Worm (Caenorhabditis elegans) whole organism, L1 larva: Measurements from ENCODE around the gene mes-6.

Source experiments
- C16A3.4 ChIP-seq: fragments of 150-350 bp; optimal IDR thresholded peaks from 2 replicates; lab custom pipeline; 2014; ENCODE audit warnings: missing biosample characterization, missing genetic modification characterization
- F16B12.6 ChIP-seq: fragments of 150-350 bp; optimal IDR thresholded peaks from 2 replicates; lab custom pipeline; 2014; ENCODE audit warnings: missing biosample characterization, missing genetic modification characterization
- Y116A8C.19 ChIP-seq: sonication (generic microtip); optimal IDR thresholded peaks from 2 replicates; lab custom pipeline; 2016; ENCODE audit warnings: missing compliant biosample characterization, missing genetic modification characterization, borderline replicate concordance
- aha-1 ChIP-seq: fragments of 150-350 bp; optimal IDR thresholded peaks from 2 replicates; lab custom pipeline; 2014; ENCODE audit warnings: missing biosample characterization, missing genetic modification characterization
- aly-2 ChIP-seq: fragments of 150-350 bp; optimal IDR thresholded peaks from 2 replicates; lab custom pipeline; 2014; ENCODE audit warnings: missing biosample characterization, missing genetic modification characterization
- ama-1 ChIP-seq: fragments of 150-350 bp; optimal IDR thresholded peaks from 2 replicates; lab custom pipeline; 2014
- ceh-82 ChIP-seq, 3 experiments: fragments of 150-350 bp in 1 of 3; sonication (generic microtip) in 2 of 3; optimal IDR thresholded peaks; 2 replicates each; lab custom pipeline; 2014 to 2017; ENCODE audit warnings: missing biosample characterization in 3 of 3, missing genetic modification characterization in 3 of 3
- ceh-90 ChIP-seq: sonication (generic microtip); optimal IDR thresholded peaks from 2 replicates; lab custom pipeline; 2016; ENCODE audit warnings: missing genetic modification characterization, missing compliant biosample characterization
- dpl-1 ChIP-seq, 3 experiments: fragments of 150-350 bp in 2 of 3; sonication (generic microtip) in 1 of 3; optimal IDR thresholded peaks; 2 replicates each; lab custom pipeline; 2014 to 2017; ENCODE audit warnings: missing biosample characterization in 3 of 3, missing genetic modification characterization in 3 of 3, missing genetic modification reagents in 3 of 3
- efl-1 ChIP-seq, 4 experiments: fragments of 150-350 bp; optimal IDR thresholded peaks in 3 of 4; peaks in 1 of 4; 1 replicate in 1 of 4; 2 replicates in 3 of 4; lab custom pipeline; 2014; ENCODE audit warnings: missing biosample characterization in 2 of 4, missing genetic modification characterization in 2 of 4, missing genetic modification reagents in 2 of 4
- efl-3 ChIP-seq: fragments of 200-800 bp; sonication (Bioruptor generic); optimal IDR thresholded peaks from 2 replicates; lab custom pipeline; 2018; ENCODE audit warnings: mild to moderate bottlenecking, missing genetic modification characterization, missing compliant biosample characterization
- egl-13 ChIP-seq: sonication (generic microtip); optimal IDR thresholded peaks from 2 replicates; lab custom pipeline; 2016; ENCODE audit warnings: missing genotype, missing genetic modification reagents, missing genetic modification characterization, missing compliant biosample characterization
- egl-27 ChIP-seq, 2 experiments: fragments of 150-350 bp in 1 of 2; sonication (generic microtip); optimal IDR thresholded peaks; 3 replicates each; lab custom pipeline; 2017 to 2018; ENCODE audit warnings: missing biosample characterization in 2 of 2, missing genetic modification characterization in 2 of 2, missing genetic modification reagents in 2 of 2
- elt-3 ChIP-seq, 6 experiments: fragments of 150-350 bp in 1 of 6; sonication (generic microtip); optimal IDR thresholded peaks; 2 replicates each; lab custom pipeline; 2017 to 2018; ENCODE audit warnings: missing biosample characterization in 6 of 6, missing genetic modification characterization in 6 of 6, inconsistent platforms in 1 of 6
- ets-5 ChIP-seq: fragments of 200-800 bp; sonication (Bioruptor generic); IDR thresholded peaks from 2 replicates; pipeline ENCODE4 v1.3.6; 2022; ENCODE audit warnings: missing genetic modification characterization, missing compliant biosample characterization
- fos-1 ChIP-seq: fragments of 150-350 bp; optimal IDR thresholded peaks from 2 replicates; lab custom pipeline; 2014; ENCODE audit warnings: missing biosample characterization, missing genetic modification characterization
- hlh-4 ChIP-seq: sonication (generic microtip); optimal IDR thresholded peaks from 2 replicates; lab custom pipeline; 2016; ENCODE audit warnings: mild to moderate bottlenecking, missing genetic modification characterization, missing compliant biosample characterization
- irx-1 ChIP-seq: sonication (generic microtip); optimal IDR thresholded peaks from 2 replicates; lab custom pipeline; 2016; ENCODE audit warnings: missing genetic modification characterization, missing compliant biosample characterization
- jun-1 ChIP-seq: fragments of 150-350 bp; optimal IDR thresholded peaks from 2 replicates; lab custom pipeline; 2014; ENCODE audit warnings: missing biosample characterization, missing genetic modification reagents, missing genetic modification characterization
- lin-13 ChIP-seq: fragments of 150-350 bp; optimal IDR thresholded peaks from 2 replicates; lab custom pipeline; 2014; ENCODE audit warnings: missing biosample characterization, missing genetic modification reagents, missing genetic modification characterization
- lin-14 ChIP-seq: fragments of 200-800 bp; sonication (Bioruptor generic); optimal IDR thresholded peaks from 2 replicates; lab custom pipeline; 2018; ENCODE audit warnings: mild to moderate bottlenecking, missing genetic modification characterization, moderate library complexity, missing compliant biosample characterization
- lin-15B ChIP-seq: fragments of 150-350 bp; sonication (generic microtip); optimal IDR thresholded peaks from 3 replicates; lab custom pipeline; 2014; ENCODE audit warnings: missing biosample characterization, missing genetic modification characterization
- lin-35 ChIP-seq, 2 experiments: fragments of 150-350 bp; optimal IDR thresholded peaks; 2 replicates each; lab custom pipeline; 2014; ENCODE audit warnings: missing biosample characterization in 2 of 2, missing genetic modification characterization in 2 of 2, missing genetic modification reagents in 2 of 2
- lin-39 ChIP-seq: fragments of 150-350 bp; optimal IDR thresholded peaks from 2 replicates; lab custom pipeline; 2014; ENCODE audit warnings: missing biosample characterization, missing genetic modification reagents, missing genetic modification characterization
- lsy-2 ChIP-seq, 2 experiments: fragments of 150-350 bp; optimal IDR thresholded peaks; 2 replicates each; lab custom pipeline; 2014; ENCODE audit warnings: missing biosample characterization in 2 of 2, missing genetic modification characterization in 2 of 2
- mep-1 ChIP-seq: fragments of 150-350 bp; optimal IDR thresholded peaks from 2 replicates; lab custom pipeline; 2014; ENCODE audit warnings: missing biosample characterization, missing genetic modification characterization
- nhr-11 ChIP-seq: fragments of 150-350 bp; optimal IDR thresholded peaks from 2 replicates; lab custom pipeline; 2014; ENCODE audit warnings: missing biosample characterization, missing genetic modification characterization
- nhr-12 ChIP-seq: sonication (generic microtip); optimal IDR thresholded peaks from 2 replicates; lab custom pipeline; 2017; ENCODE audit warnings: missing biosample characterization, missing genetic modification characterization
- nhr-237 ChIP-seq: fragments of 150-350 bp; optimal IDR thresholded peaks from 2 replicates; lab custom pipeline; 2014; ENCODE audit warnings: missing biosample characterization, missing genetic modification characterization
- nhr-47 ChIP-seq: sonication (generic microtip); optimal IDR thresholded peaks from 2 replicates; lab custom pipeline; 2016; ENCODE audit warnings: mild to moderate bottlenecking, missing genetic modification characterization, moderate library complexity, missing compliant biosample characterization
- nhr-84 ChIP-seq: sonication (generic microtip); optimal IDR thresholded peaks from 2 replicates; lab custom pipeline; 2017; ENCODE audit warnings: missing biosample characterization, missing genetic modification characterization
- nhr-85 ChIP-seq: sonication (generic microtip); peaks from one replicate; lab custom pipeline; 2016; ENCODE audit warnings: missing genetic modification characterization, inconsistent platforms, missing compliant biosample characterization
- nhr-90 ChIP-seq: sonication (generic microtip); optimal IDR thresholded peaks from 2 replicates; lab custom pipeline; 2016; ENCODE audit warnings: mild to moderate bottlenecking, missing genetic modification characterization, missing compliant biosample characterization; ENCODE audit not compliant: poor library complexity
- pqm-1 ChIP-seq: sonication (generic microtip); optimal IDR thresholded peaks from 3 replicates; lab custom pipeline; 2017; ENCODE audit warnings: missing biosample characterization, missing genetic modification characterization
- rnt-1 ChIP-seq: sonication (generic microtip); optimal IDR thresholded peaks from 2 replicates; lab custom pipeline; 2016; ENCODE audit warnings: mild to moderate bottlenecking, missing genetic modification characterization, moderate library complexity, missing compliant biosample characterization
- sox-4 ChIP-seq: sonication (generic microtip); optimal IDR thresholded peaks from 2 replicates; lab custom pipeline; 2016; ENCODE audit warnings: missing genetic modification characterization, missing compliant biosample characterization
- sptf-1 ChIP-seq: fragments of 150-350 bp; optimal IDR thresholded peaks from 2 replicates; lab custom pipeline; 2014; ENCODE audit warnings: missing biosample characterization, missing genetic modification characterization
- sup-37 ChIP-seq: fragments of 200-800 bp; sonication (Bioruptor generic); optimal IDR thresholded peaks from 2 replicates; lab custom pipeline; 2018; ENCODE audit warnings: mild to moderate bottlenecking, missing genetic modification characterization, missing compliant biosample characterization
- swsn-7 ChIP-seq: sonication (generic microtip); optimal IDR thresholded peaks from 2 replicates; lab custom pipeline; 2016; ENCODE audit warnings: missing genetic modification characterization, missing compliant biosample characterization
- unc-86 ChIP-seq: sonication (generic microtip); optimal IDR thresholded peaks from 2 replicates; lab custom pipeline; 2016; ENCODE audit warnings: missing genetic modification characterization, missing compliant biosample characterization
- zag-1 ChIP-seq: fragments of 150-350 bp; optimal IDR thresholded peaks from 2 replicates; lab custom pipeline; 2014; ENCODE audit warnings: missing biosample characterization, missing genetic modification characterization
- ztf-4 ChIP-seq: fragments of 150-350 bp; optimal IDR thresholded peaks from 2 replicates; lab custom pipeline; 2014; ENCODE audit warnings: missing biosample characterization, missing genetic modification characterization

The mes-6 gene

ce11 chrIV:8510534-8510933, 550 bp upstream of the mes-6 start, which contains the start of gene tag-77:
TSS of gene tag-77 (minus strand) at chrIV:8510548.
- TF ChIP-seq mep-1 (tag; lab: Kevin White, UChicago): no peak
- peak; percentile 20 for TF ChIP-seq nhr-90 (tag; lab: Kevin White, UChicago)
- TF ChIP-seq elt-3 (tag; optimal IDR thresholded peaks at IDR 0.05; lab: Kevin White, UChicago): peak in 1 of 6 experiments; percentile 2
- peak; percentile 6 to 51 for TF ChIP-seq efl-1 (optimal IDR thresholded peaks at IDR 0.05; lab: Kevin White, UChicago)
- no peak for TF ChIP-seq efl-1 (GFP tag; optimal IDR thresholded peaks at IDR 0.05 in 1 of 2; lab: Kevin White, UChicago)
- TF ChIP-seq lin-35 (GFP tag; optimal IDR thresholded peaks at IDR 0.05; lab: Kevin White, UChicago): peak in 1 of 2 experiments; percentile 1
- peak; percentile 27 for TF ChIP-seq lin-14 (GFP tag; lab: Kevin White, UChicago)
- peak; percentile 32 for TF ChIP-seq jun-1 (tag; lab: Kevin White, UChicago)
- no peak for TF ChIP-seq sptf-1
- TF ChIP-seq fos-1 (tag; lab: Kevin White, UChicago): peak; percentile 84
- peak; percentile 14 for TF ChIP-seq rnt-1 (tag; lab: Kevin White, UChicago)
- no peak for TF ChIP-seq nhr-85 (tag; lab: Kevin White, UChicago)

ce11 chrIV:8512679-8513078, 1.6 kb downstream of the mes-6 start, which contains the start of gene C09G4.4:
TSS of gene C09G4.4 (plus strand) at chrIV:8512979.
- TF ChIP-seq egl-13 (tag; lab: Kevin White, UChicago): no peak
- TF ChIP-seq nhr-11: no peak
- no peak for TF ChIP-seq hlh-4 (tag; lab: Kevin White, UChicago)
- no peak for TF ChIP-seq sox-4 (tag; lab: Kevin White, UChicago)
- TF ChIP-seq ceh-90 (tag; lab: Kevin White, UChicago): no peak
- no peak for TF ChIP-seq lsy-2 (tag; optimal IDR thresholded peaks at IDR 0.05; lab: Kevin White, UChicago)
- TF ChIP-seq aha-1 (tag; lab: Kevin White, UChicago): no peak
- no peak for TF ChIP-seq irx-1 (tag; lab: Kevin White, UChicago)
- no peak for TF ChIP-seq ama-1
- TF ChIP-seq efl-3 (GFP tag; lab: Kevin White, UChicago): no peak
- TF ChIP-seq lin-13 (GFP tag; lab: Kevin White, UChicago): no peak
- TF ChIP-seq unc-86 (tag; lab: Kevin White, UChicago): no peak
- TF ChIP-seq sup-37 (GFP tag; lab: Kevin White, UChicago): no peak
- no peak for TF ChIP-seq C16A3.4 (tag; lab: Kevin White, UChicago)
- TF ChIP-seq egl-27 (tag; optimal IDR thresholded peaks at IDR 0.05; lab: Kevin White, UChicago): no peak
- TF ChIP-seq dpl-1 (GFP tag; optimal IDR thresholded peaks at IDR 0.05; lab: Kevin White, UChicago): no peak
- TF ChIP-seq efl-1 (optimal IDR thresholded peaks at IDR 0.05; lab: Kevin White, UChicago): no peak
- TF ChIP-seq efl-1 (GFP tag; optimal IDR thresholded peaks at IDR 0.05 in 1 of 2; lab: Kevin White, UChicago): no peak
- TF ChIP-seq ceh-82 (tag; optimal IDR thresholded peaks at IDR 0.05; lab: Kevin White, UChicago): no peak
- TF ChIP-seq zag-1: no peak
- TF ChIP-seq nhr-84 (tag; lab: Kevin White, UChicago): no peak

- TF ChIP-seq dpl-1 (GFP tag; optimal IDR thresholded peaks at IDR 0.05; lab: Kevin White, UChicago): no peak
- no peak for TF ChIP-seq lin-39
- no peak for TF ChIP-seq ets-5 (GFP tag; lab: Robert Waterston, UW)
- no peak for TF ChIP-seq nhr-237
- no peak for TF ChIP-seq nhr-47
- no peak for TF ChIP-seq pqm-1 (tag; lab: Kevin White, UChicago)
- TF ChIP-seq nhr-12 (tag; lab: Kevin White, UChicago): no peak
- no peak for TF ChIP-seq Y116A8C.19
- TF ChIP-seq ztf-4: no peak
Observed at ce11 chrIV:8513619-8514018, 2.5 kb downstream of the mes-6 start, which contains the start of gene cks-1. TSS of gene cks-1 (plus strand) at chrIV:8513919.

ce11 chrIV:8514546-8514945, 3.5 kb downstream of the mes-6 start:
- no peak for TF ChIP-seq swsn-7 (tag; lab: Kevin White, UChicago)
- no peak for TF ChIP-seq lin-15B (tag; lab: Kevin White, UChicago)
- no peak for TF ChIP-seq aly-2 (tag; lab: Kevin White, UChicago)
- no peak for TF ChIP-seq ceh-90 (tag; lab: Kevin White, UChicago)
- no peak for TF ChIP-seq F16B12.6 (tag; lab: Kevin White, UChicago)
- TF ChIP-seq ceh-82 (tag; optimal IDR thresholded peaks at IDR 0.05; lab: Kevin White, UChicago): no peak
- no peak for TF ChIP-seq sox-4 (tag; lab: Kevin White, UChicago)
- TF ChIP-seq, all 84 proteins: peak for 0
